Worm (Caenorhabditis elegans) whole organism, young adult: Measurements from ENCODE around the gene F14D7.2.

Source experiments
- T07F8.4 ChIP-seq: sonication (generic microtip); optimal IDR thresholded peaks from 2 replicates; lab custom pipeline; 2016; ENCODE audit warnings: mild to moderate bottlenecking, missing genetic modification characterization, moderate library complexity, missing compliant biosample characterization
- ZK185.1 ChIP-seq: sonication (generic microtip); optimal IDR thresholded peaks from 2 replicates; lab custom pipeline; 2016; ENCODE audit warnings: mild to moderate bottlenecking, missing genetic modification characterization, missing compliant biosample characterization; ENCODE audit not compliant: poor library complexity, severe bottlenecking
- ama-1 ChIP-seq, 3 experiments: fragments of 150-350 bp in 1 of 3; sonication (generic microtip) in 2 of 3; optimal IDR thresholded peaks; 2 replicates each; lab custom pipeline; 2014 to 2018; ENCODE audit warnings: missing biosample characterization in 2 of 3, missing genetic modification characterization in 2 of 3, missing genetic modification reagents in 2 of 3
- aptf-2 ChIP-seq: fragments of 200-800 bp; sonication (Bioruptor generic); conservative IDR thresholded peaks from 2 replicates; pipeline ENCODE4 v1.3.6; 2022; ENCODE audit warnings: missing genetic modification reagents, missing genetic modification characterization, missing compliant biosample characterization
- dpl-1 ChIP-seq: fragments of 150-350 bp; optimal IDR thresholded peaks from 2 replicates; lab custom pipeline; 2014; ENCODE audit warnings: missing biosample characterization, missing genetic modification reagents, missing genetic modification characterization
- let-526 ChIP-seq: fragments of 200-800 bp; sonication (Bioruptor generic); IDR thresholded peaks from 2 replicates; pipeline ENCODE4 v1.3.6; 2022; ENCODE audit warnings: missing genetic modification reagents, missing genetic modification characterization, missing compliant biosample characterization
- pha-4 ChIP-seq: fragments of 150-350 bp; sonication (generic microtip); optimal IDR thresholded peaks from 2 replicates; lab custom pipeline; 2014; ENCODE audit warnings: missing biosample characterization, missing genetic modification reagents, missing genetic modification characterization
- rcor-1 ChIP-seq: fragments of 200-800 bp; sonication (Bioruptor generic); IDR thresholded peaks from 2 replicates; pipeline ENCODE4 v1.3.6; 2022; ENCODE audit warnings: missing genetic modification reagents, missing genetic modification characterization, missing compliant biosample characterization
- snpc-1.3 ChIP-seq: sonication (generic microtip); optimal IDR thresholded peaks from 2 replicates; lab custom pipeline; 2017; ENCODE audit warnings: missing genetic modification characterization, mild to moderate bottlenecking, missing compliant biosample characterization, antibody characterized with exemption, moderate library complexity, missing genotype, missing genetic modification reagents; ENCODE audit not compliant: insufficient read depth
- xnd-1 ChIP-seq: sonication (generic microtip); optimal IDR thresholded peaks from 2 replicates; lab custom pipeline; 2016; ENCODE audit warnings: missing genotype, missing genetic modification reagents, missing genetic modification characterization, missing compliant biosample characterization

- TF ChIP-seq xnd-1 (no peak), ZK185.1 (tag; lab: Kevin White, UChicago) (no peak), rcor-1 (no peak), pha-4 (tag; lab: Kevin White, UChicago) (no peak), snpc-1.3 (no peak), dpl-1 (no peak), T07F8.4 (no peak), ama-1 (optimal IDR thresholded peaks at IDR 0.05; lab: Kevin White, UChicago) (no peak), ama-1 (GFP tag; optimal IDR thresholded peaks at IDR 0.05; lab: Kevin White, UChicago) (no peak), aptf-2 (GFP tag; lab: Robert Waterston, UW) (no peak), let-526 (GFP tag; lab: Robert Waterston, UW) (no peak)
These were observed 17.6 kb upstream of the F14D7.2 start, which contains the start of gene ddn-3 for ce11 chrV:14311115-14311514.
